Worm (Caenorhabditis elegans) whole organism, L2 larva: ENCODE measurements around the gene nhr-135.

Experiments
- mbf-1 ChIP-seq: sonication (generic microtip); optimal IDR thresholded peaks from 2 replicates; lab custom pipeline; 2017; ENCODE audit warnings: missing biosample characterization, missing genetic modification characterization
- unc-62 ChIP-seq: fragments of 150-350 bp; optimal IDR thresholded peaks from 2 replicates; lab custom pipeline; 2014; ENCODE audit warnings: missing biosample characterization, missing genetic modification reagents, missing genetic modification characterization

DNA sequence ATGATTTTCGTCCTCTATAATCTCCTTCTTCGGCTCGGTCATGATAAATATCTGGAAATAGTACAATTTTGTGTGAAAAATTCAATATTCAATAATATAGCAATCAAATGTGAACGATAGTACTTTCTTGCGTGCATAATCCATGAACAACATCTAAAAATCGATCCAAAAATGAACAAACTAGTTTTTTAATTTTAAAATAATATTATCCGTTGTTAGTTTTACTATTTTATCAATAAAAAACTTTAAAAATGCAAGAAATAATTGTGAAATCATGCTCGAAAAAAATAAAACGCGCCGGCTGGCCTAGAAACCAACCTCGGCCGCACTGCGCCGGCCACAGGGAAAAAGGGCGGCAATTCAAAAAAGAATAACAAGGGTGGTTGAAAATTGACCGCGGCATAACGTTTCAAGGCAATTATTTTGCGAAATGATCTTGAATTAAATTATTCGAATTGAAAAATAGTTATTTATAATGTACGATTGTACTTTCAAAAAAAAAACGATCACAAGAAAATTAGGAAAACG is 8.9 kb downstream of the nhr-135 start, which contains the start of gene mys-1:
- TF ChIP-seq unc-62 (GFP tag; lab: Kevin White, UChicago) (no peak), mbf-1 (no peak)
